Worm (Caenorhabditis elegans) whole organism, L3 larva: Measurements from ENCODE around the gene tbc-1.

Experiments
- ZK546.5 ChIP-seq: sonication (generic microtip); optimal IDR thresholded peaks from 2 replicates; lab custom pipeline; 2017; ENCODE audit warnings: missing biosample characterization, missing genetic modification characterization
- aly-2 ChIP-seq: fragments of 150-350 bp; optimal IDR thresholded peaks from 2 replicates; lab custom pipeline; 2014; ENCODE audit warnings: missing biosample characterization, missing genetic modification characterization
- ama-1 ChIP-seq: fragments of 150-350 bp; optimal IDR thresholded peaks from 2 replicates; lab custom pipeline; 2018
- ceh-82 ChIP-seq: fragments of 150-350 bp; optimal IDR thresholded peaks from 2 replicates; lab custom pipeline; 2014; ENCODE audit warnings: missing biosample characterization, missing genetic modification characterization
- daf-12 ChIP-seq: fragments of 150-350 bp; optimal IDR thresholded peaks from 2 replicates; lab custom pipeline; 2014; ENCODE audit warnings: missing biosample characterization, missing genetic modification reagents, missing genetic modification characterization
- egl-27 ChIP-seq: sonication (generic microtip); optimal IDR thresholded peaks from 4 replicates; lab custom pipeline; 2017; ENCODE audit warnings: missing biosample characterization, missing genetic modification reagents, missing genetic modification characterization
- elt-1 ChIP-seq: fragments of 150-350 bp; optimal IDR thresholded peaks from 2 replicates; lab custom pipeline; 2014; ENCODE audit warnings: missing biosample characterization, missing genetic modification characterization
- elt-2 ChIP-seq: sonication (generic microtip); optimal IDR thresholded peaks from 2 replicates; lab custom pipeline; 2016; ENCODE audit warnings: missing genetic modification reagents, mild to moderate bottlenecking, missing genetic modification characterization, missing compliant biosample characterization
- elt-3 ChIP-seq, 3 experiments: fragments of 150-350 bp in 1 of 3; sonication (generic microtip) in 2 of 3; optimal IDR thresholded peaks; 2 replicates in 2 of 3; 4 replicates in 1 of 3; lab custom pipeline; 2014 to 2017; ENCODE audit warnings: missing biosample characterization in 3 of 3, missing genetic modification characterization in 3 of 3
- eor-1 ChIP-seq, 2 experiments: fragments of 150-350 bp; optimal IDR thresholded peaks; 2 replicates each; lab custom pipeline; 2014 to 2018; ENCODE audit warnings: missing biosample characterization in 2 of 2, missing genetic modification characterization in 2 of 2
- fkh-10 ChIP-seq: sonication (generic microtip); optimal IDR thresholded peaks from 2 replicates; lab custom pipeline; 2017; ENCODE audit warnings: missing biosample characterization, missing genetic modification reagents, missing genetic modification characterization
- fkh-2 ChIP-seq: fragments of 150-350 bp; optimal IDR thresholded peaks from 2 replicates; lab custom pipeline; 2014; ENCODE audit warnings: missing biosample characterization, missing genetic modification reagents, missing genetic modification characterization
- fos-1 ChIP-seq: fragments of 150-350 bp; optimal IDR thresholded peaks from 2 replicates; lab custom pipeline; 2014; ENCODE audit warnings: missing biosample characterization, missing genetic modification characterization
- hmg-11 ChIP-seq: sonication (generic microtip); optimal IDR thresholded peaks from 2 replicates; lab custom pipeline; 2016; ENCODE audit warnings: missing genetic modification characterization, missing compliant biosample characterization
- jun-1 ChIP-seq: fragments of 150-350 bp; optimal IDR thresholded peaks from 2 replicates; lab custom pipeline; 2014; ENCODE audit warnings: missing biosample characterization, missing genetic modification reagents, missing genetic modification characterization
- lin-15B ChIP-seq: fragments of 150-350 bp; optimal IDR thresholded peaks from 2 replicates; lab custom pipeline; 2014; ENCODE audit warnings: missing biosample characterization, missing genetic modification characterization
- lsy-12 ChIP-seq: sonication (generic microtip); optimal IDR thresholded peaks from 2 replicates; lab custom pipeline; 2016; ENCODE audit warnings: mild to moderate bottlenecking, missing genetic modification characterization, missing compliant biosample characterization
- mdl-1 ChIP-seq: fragments of 150-350 bp; optimal IDR thresholded peaks from 2 replicates; lab custom pipeline; 2014; ENCODE audit warnings: missing biosample characterization, missing genetic modification characterization
- nfya-1 ChIP-seq: sonication (generic microtip); optimal IDR thresholded peaks from 2 replicates; lab custom pipeline; 2017; ENCODE audit warnings: missing genetic modification characterization, mild to moderate bottlenecking, missing compliant biosample characterization, antibody characterized with exemption, moderate library complexity; ENCODE audit not compliant: insufficient read depth
- nhr-11 ChIP-seq: fragments of 150-350 bp; optimal IDR thresholded peaks from 2 replicates; lab custom pipeline; 2014; ENCODE audit warnings: missing biosample characterization, missing genetic modification characterization
- nhr-23 ChIP-seq: fragments of 150-350 bp; optimal IDR thresholded peaks from 2 replicates; lab custom pipeline; 2014; ENCODE audit warnings: missing biosample characterization, missing genetic modification reagents, missing genetic modification characterization
- nhr-237 ChIP-seq: fragments of 150-350 bp; optimal IDR thresholded peaks from 2 replicates; lab custom pipeline; 2014; ENCODE audit warnings: missing biosample characterization, missing genetic modification characterization
- nhr-25 ChIP-seq: sonication (generic microtip); optimal IDR thresholded peaks from 2 replicates; lab custom pipeline; 2017; ENCODE audit warnings: missing biosample characterization, missing genetic modification characterization
- nhr-28 ChIP-seq: fragments of 150-350 bp; optimal IDR thresholded peaks from 2 replicates; lab custom pipeline; 2014; ENCODE audit warnings: missing biosample characterization, missing genetic modification characterization
- nhr-43 ChIP-seq: sonication (generic microtip); optimal IDR thresholded peaks from 2 replicates; lab custom pipeline; 2016; ENCODE audit warnings: mild to moderate bottlenecking, missing genetic modification characterization, missing compliant biosample characterization; ENCODE audit not compliant: poor library complexity, severe bottlenecking
- nhr-67 ChIP-seq: fragments of 150-350 bp; optimal IDR thresholded peaks from 2 replicates; lab custom pipeline; 2014; ENCODE audit warnings: missing biosample characterization, missing genetic modification characterization
- nhr-76 ChIP-seq: fragments of 150-350 bp; sonication (generic microtip); optimal IDR thresholded peaks from 5 replicates; lab custom pipeline; 2014; ENCODE audit warnings: missing biosample characterization, missing genetic modification characterization
- pha-4 ChIP-seq: fragments of 150-350 bp; optimal IDR thresholded peaks from 2 replicates; lab custom pipeline; 2014; ENCODE audit warnings: missing biosample characterization, missing genetic modification reagents, missing genetic modification characterization
- pqm-1 ChIP-seq: fragments of 150-350 bp; optimal IDR thresholded peaks from 2 replicates; lab custom pipeline; 2017; ENCODE audit warnings: missing biosample characterization, missing genetic modification characterization, inconsistent platforms
- snpc-4 ChIP-seq: fragments of 150-350 bp; optimal IDR thresholded peaks from 2 replicates; lab custom pipeline; 2014; ENCODE audit warnings: missing biosample characterization, missing genetic modification characterization
- tbx-2 ChIP-seq: sonication (generic microtip); optimal IDR thresholded peaks from 2 replicates; lab custom pipeline; 2016; ENCODE audit warnings: mild to moderate bottlenecking, missing genetic modification characterization, missing compliant biosample characterization
- unc-39 ChIP-seq: sonication (generic microtip); optimal IDR thresholded peaks from 4 replicates; lab custom pipeline; 2017; ENCODE audit warnings: missing biosample characterization, missing genetic modification characterization
- unc-62 ChIP-seq: fragments of 150-350 bp; sonication (generic microtip); optimal IDR thresholded peaks from 4 replicates; lab custom pipeline; 2014; ENCODE audit warnings: missing biosample characterization, missing genetic modification reagents, missing genetic modification characterization
- zag-1 ChIP-seq: fragments of 150-350 bp; optimal IDR thresholded peaks from 2 replicates; lab custom pipeline; 2014; ENCODE audit warnings: missing biosample characterization, missing genetic modification characterization
- ztf-4 ChIP-seq: fragments of 150-350 bp; optimal IDR thresholded peaks from 2 replicates; lab custom pipeline; 2014; ENCODE audit warnings: missing biosample characterization, missing genetic modification characterization

tbc-1 gene

ce11 chrX:14959393-14960073, 11.0 kb upstream of the tbc-1 start:
- TF ChIP-seq unc-39: no peak
- TF ChIP-seq lin-15B (tag; lab: Kevin White, UChicago): no peak
- TF ChIP-seq nhr-43 (tag; lab: Kevin White, UChicago): no peak
- no peak for TF ChIP-seq mdl-1
- TF ChIP-seq fkh-2 (tag; lab: Kevin White, UChicago): no peak
- TF ChIP-seq fos-1 (tag; lab: Kevin White, UChicago): no peak
- no peak for TF ChIP-seq aly-2 (tag; lab: Kevin White, UChicago)
- TF ChIP-seq nhr-76 (tag; lab: Kevin White, UChicago): no peak
- TF ChIP-seq ama-1 (lab: Kevin White, UChicago): no peak
- TF ChIP-seq nhr-23 (tag; lab: Kevin White, UChicago): no peak

ce11 chrX:14960841-14961240, 9.7 kb upstream of the tbc-1 start:
- TF ChIP-seq nfya-1: no peak
- no peak for TF ChIP-seq nhr-25 (tag; lab: Kevin White, UChicago)
- TF ChIP-seq fkh-2 (tag; lab: Kevin White, UChicago): no peak
- TF ChIP-seq lin-15B (tag; lab: Kevin White, UChicago): no peak
- TF ChIP-seq fos-1 (tag; lab: Kevin White, UChicago): no peak
- TF ChIP-seq ama-1 (lab: Kevin White, UChicago): no peak
- no peak for TF ChIP-seq fkh-10 (GFP tag; lab: Kevin White, UChicago)
- TF ChIP-seq nhr-11 (tag; lab: Kevin White, UChicago): no peak
- TF ChIP-seq nhr-28 (tag; lab: Kevin White, UChicago): no peak
- TF ChIP-seq snpc-4 (tag; lab: Kevin White, UChicago): no peak
- no peak for TF ChIP-seq unc-39
- no peak for TF ChIP-seq unc-62 (GFP tag; lab: Kevin White, UChicago)
- no peak for TF ChIP-seq ceh-82
- no peak for TF ChIP-seq pha-4 (tag; lab: Kevin White, UChicago)

- no peak for TF ChIP-seq ZK546.5
- no peak for TF ChIP-seq nhr-237
- no peak for TF ChIP-seq nhr-67 (tag; lab: Kevin White, UChicago)
- no peak for TF ChIP-seq lsy-12 (tag; lab: Kevin White, UChicago)
- no peak for TF ChIP-seq daf-12
- no peak for TF ChIP-seq unc-62 (GFP tag; lab: Kevin White, UChicago)
- no peak for TF ChIP-seq egl-27 (tag; lab: Kevin White, UChicago)
- no peak for TF ChIP-seq lin-15B (tag; lab: Kevin White, UChicago)
- no peak for TF ChIP-seq hmg-11 (tag; lab: Kevin White, UChicago)
- TF ChIP-seq snpc-4 (tag; lab: Kevin White, UChicago): no peak
- TF ChIP-seq, all 47 proteins: peak for 0
Observed at ce11 chrX:14961471-14961870, 9.1 kb upstream of the tbc-1 start, which contains the start of gene idpp-3. TSS of gene idpp-3 (minus strand) at chrX:14961571.

ce11 chrX:14962456-14962855, 8.1 kb upstream of the tbc-1 start, which contains the start of gene rgs-10:
TSS of gene rgs-10 (plus strand) at chrX:14962756.
- TF ChIP-seq ztf-4 (no peak), fkh-10 (GFP tag; lab: Kevin White, UChicago) (no peak), elt-2 (tag; lab: Kevin White, UChicago) (no peak), nhr-43 (tag; lab: Kevin White, UChicago) (no peak), nhr-67 (tag; lab: Kevin White, UChicago) (no peak), pqm-1 (tag; lab: Kevin White, UChicago) (no peak), elt-1 (tag; lab: Kevin White, UChicago) (no peak), fos-1 (tag; lab: Kevin White, UChicago) (no peak), snpc-4 (tag; lab: Kevin White, UChicago) (no peak), nhr-237 (no peak), nhr-76 (tag; lab: Kevin White, UChicago) (no peak), nhr-28 (tag; lab: Kevin White, UChicago) (no peak), unc-62 (GFP tag; lab: Kevin White, UChicago) (no peak), zag-1 (tag; lab: Kevin White, UChicago) (no peak), elt-3 (tag; optimal IDR thresholded peaks at IDR 0.05; lab: Kevin White, UChicago) (no peak), eor-1 (tag; optimal IDR thresholded peaks at IDR 0.05; lab: Kevin White, UChicago) (no peak), tbx-2 (no peak), jun-1 (tag; lab: Kevin White, UChicago) (no peak)
- TF ChIP-seq, all 47 proteins: peak for 0
